Worm (Caenorhabditis elegans): ENCODE results near the gene pct-1.

- TF ChIP-seq nhr-28 (tag; optimal IDR thresholded peaks at IDR 0.05) (no peak), elt-1 (tag; optimal IDR thresholded peaks at IDR 0.05) (no peak), sea-2 (GFP tag; optimal IDR thresholded peaks at IDR 0.05) (no peak)
Observed at ce11 chrIV:8127430-8127829, 48.9 kb upstream of the pct-1 start.

Data from whole organism, L3 larva.